Fruit fly (Drosophila melanogaster) whole organism, pupa: ENCODE measurements around the gene CG4570.

Experiments used
- CG10348 ChIP-seq: fragments of 200-800 bp; sonication (Bioruptor generic); IDR thresholded peaks from 2 replicates; pipeline ENCODE4 v1.3.6; 2022; ENCODE audit warnings: missing biosample characterization, missing genetic modification characterization
- CG12605 ChIP-seq: fragments of 200-800 bp; sonication (Bioruptor generic); IDR thresholded peaks from 2 replicates; pipeline ENCODE4 v1.3.6; 2022; ENCODE audit warnings: missing biosample characterization, missing genetic modification characterization
- CG13204 ChIP-seq: fragments of 200-800 bp; sonication (Bioruptor generic); optimal IDR thresholded peaks from 2 replicates; lab custom pipeline; 2018; ENCODE audit warnings: missing biosample characterization, mild to moderate bottlenecking, missing genetic modification characterization, moderate library complexity
- CG14655 ChIP-seq: fragments of 200-800 bp; sonication (Bioruptor generic); optimal IDR thresholded peaks from 3 replicates; lab custom pipeline; 2017; ENCODE audit warnings: mild to moderate bottlenecking, missing biosample characterization, missing genetic modification reagents, missing genetic modification characterization
- CG15710 ChIP-seq: fragments of 200-800 bp; sonication (Bioruptor generic); optimal IDR thresholded peaks from 2 replicates; lab custom pipeline; 2018; ENCODE audit warnings: missing biosample characterization, mild to moderate bottlenecking, missing genetic modification characterization, moderate library complexity
- CG17806 ChIP-seq: fragments of 200-800 bp; sonication (Bioruptor generic); optimal IDR thresholded peaks from 2 replicates; lab custom pipeline; 2018; ENCODE audit warnings: missing biosample characterization, mild to moderate bottlenecking, missing genetic modification characterization, moderate library complexity
- CG32121 ChIP-seq: fragments of 200-800 bp; sonication (Bioruptor generic); IDR thresholded peaks from 2 replicates; pipeline ENCODE4 v1.3.6; 2022; ENCODE audit warnings: missing biosample characterization, missing genetic modification characterization
- CG34367 ChIP-seq: fragments of 200-800 bp; sonication (Bioruptor generic); optimal IDR thresholded peaks from 2 replicates; lab custom pipeline; 2018; ENCODE audit warnings: missing biosample characterization, mild to moderate bottlenecking, missing genetic modification characterization
- CG4496 ChIP-seq: fragments of 200-800 bp; sonication (Bioruptor generic); IDR thresholded peaks from 3 replicates; pipeline ENCODE4 v1.3.6; 2022; ENCODE audit warnings: missing biosample characterization, missing genetic modification characterization
- CG8159 ChIP-seq: fragments of 200-800 bp; sonication (Bioruptor generic); optimal IDR thresholded peaks from 3 replicates; lab custom pipeline; 2018; ENCODE audit warnings: missing biosample characterization, mild to moderate bottlenecking, missing genetic modification characterization, moderate library complexity
- CG8301 ChIP-seq: fragments of 200-800 bp; sonication (Bioruptor generic); optimal IDR thresholded peaks from 2 replicates; lab custom pipeline; 2018; ENCODE audit warnings: missing biosample characterization, mild to moderate bottlenecking, missing genetic modification characterization
- CG9948 ChIP-seq: fragments of 200-800 bp; sonication (Bioruptor generic); optimal IDR thresholded peaks from 2 replicates; lab custom pipeline; 2018; ENCODE audit warnings: missing biosample characterization, mild to moderate bottlenecking, missing genetic modification characterization, moderate library complexity
- D1 ChIP-seq: fragments of 200-800 bp; sonication (Bioruptor generic); optimal IDR thresholded peaks from 2 replicates; lab custom pipeline; 2018; ENCODE audit warnings: missing biosample characterization, mild to moderate bottlenecking, missing genetic modification characterization, moderate library complexity
- EcR ChIP-seq: fragments of 200-800 bp; sonication (Bioruptor generic); optimal IDR thresholded peaks from 3 replicates; lab custom pipeline; 2019; ENCODE audit warnings: missing biosample characterization, missing genetic modification characterization, mild to moderate bottlenecking, moderate library complexity, missing genetic modification reagents
- Ets98B ChIP-seq: fragments of 200-800 bp; sonication (Bioruptor generic); IDR thresholded peaks from 2 replicates; pipeline ENCODE4 v1.3.6; 2022; ENCODE audit warnings: missing biosample characterization, missing genetic modification characterization
- Pif1A ChIP-seq: fragments of 200-800 bp; sonication (Bioruptor generic); optimal IDR thresholded peaks from 3 replicates; lab custom pipeline; 2016; ENCODE audit warnings: missing biosample characterization, missing genetic modification characterization
- Pif1B ChIP-seq: fragments of 200-800 bp; sonication (Bioruptor generic); optimal IDR thresholded peaks from 3 replicates; lab custom pipeline; 2016; ENCODE audit warnings: missing biosample characterization, missing genetic modification characterization
- Snoo ChIP-seq: fragments of 200-800 bp; sonication (Bioruptor generic); optimal IDR thresholded peaks from 3 replicates; lab custom pipeline; 2017; ENCODE audit warnings: missing biosample characterization, mild to moderate bottlenecking, missing genetic modification characterization, inconsistent platforms
- fd96Ca ChIP-seq: fragments of 200-800 bp; sonication (Bioruptor generic); IDR thresholded peaks from 3 replicates; pipeline ENCODE4 v1.3.6; 2022; ENCODE audit warnings: missing biosample characterization, missing genetic modification characterization
- gl ChIP-seq: fragments of 200-800 bp; sonication (Bioruptor generic); optimal IDR thresholded peaks from 2 replicates; lab custom pipeline; 2018; ENCODE audit warnings: missing biosample characterization, mild to moderate bottlenecking, missing genetic modification characterization
- rn ChIP-seq: fragments of 200-800 bp; sonication (Bioruptor generic); IDR thresholded peaks from 2 replicates; pipeline ENCODE4 v1.3.6; 2022; ENCODE audit warnings: missing biosample characterization, missing genetic modification characterization

Gene CG4570

DNA sequence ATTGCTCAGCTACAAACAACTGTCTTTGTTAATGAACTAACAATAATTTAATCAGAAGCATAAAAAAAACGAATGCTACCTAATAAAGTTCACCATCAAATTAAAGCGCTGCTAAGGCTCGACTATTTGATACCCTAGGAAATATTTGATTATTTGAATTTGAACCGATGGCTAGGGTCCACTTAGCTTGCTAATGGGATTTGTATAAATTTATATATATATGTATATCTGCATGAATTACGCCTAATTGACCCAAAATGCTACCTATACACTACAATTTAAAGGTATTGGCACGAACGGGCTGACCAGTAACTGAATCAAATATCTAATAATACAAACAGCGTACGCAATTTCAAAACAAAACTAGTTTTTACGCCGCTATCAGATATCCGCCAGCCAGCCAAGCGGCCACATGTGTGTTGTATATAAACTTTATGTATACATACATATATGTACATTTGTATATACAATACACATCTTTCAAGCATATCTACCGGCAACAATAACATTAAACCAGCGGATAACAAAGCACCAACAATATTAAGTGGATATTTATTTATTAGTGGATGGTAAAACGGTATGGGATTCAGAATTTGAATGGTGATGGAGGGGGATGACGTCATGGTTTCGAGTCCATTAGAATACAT, 27.5 kb downstream of the CG4570 start:
- 0 out of 2 replicates have a peak, but pooled peaks have one; percentile 19 for TF ChIP-seq CG12605
- no peak for TF ChIP-seq CG8159
- peak; percentile 59 for TF ChIP-seq CG32121
- peak; percentile 27; the same call in 1 of the 3 replicates for TF ChIP-seq fd96Ca (GFP tag; lab: Robert Waterston, UW)
- TF ChIP-seq CG4496 (GFP tag; lab: Robert Waterston, UW), result peak; percentile 68
- peak; percentile 38; the same call in 1 of the 2 replicates for TF ChIP-seq Ets98B
- no peak for TF ChIP-seq CG34367 (tag; lab: Kevin White, UChicago)

DNA sequence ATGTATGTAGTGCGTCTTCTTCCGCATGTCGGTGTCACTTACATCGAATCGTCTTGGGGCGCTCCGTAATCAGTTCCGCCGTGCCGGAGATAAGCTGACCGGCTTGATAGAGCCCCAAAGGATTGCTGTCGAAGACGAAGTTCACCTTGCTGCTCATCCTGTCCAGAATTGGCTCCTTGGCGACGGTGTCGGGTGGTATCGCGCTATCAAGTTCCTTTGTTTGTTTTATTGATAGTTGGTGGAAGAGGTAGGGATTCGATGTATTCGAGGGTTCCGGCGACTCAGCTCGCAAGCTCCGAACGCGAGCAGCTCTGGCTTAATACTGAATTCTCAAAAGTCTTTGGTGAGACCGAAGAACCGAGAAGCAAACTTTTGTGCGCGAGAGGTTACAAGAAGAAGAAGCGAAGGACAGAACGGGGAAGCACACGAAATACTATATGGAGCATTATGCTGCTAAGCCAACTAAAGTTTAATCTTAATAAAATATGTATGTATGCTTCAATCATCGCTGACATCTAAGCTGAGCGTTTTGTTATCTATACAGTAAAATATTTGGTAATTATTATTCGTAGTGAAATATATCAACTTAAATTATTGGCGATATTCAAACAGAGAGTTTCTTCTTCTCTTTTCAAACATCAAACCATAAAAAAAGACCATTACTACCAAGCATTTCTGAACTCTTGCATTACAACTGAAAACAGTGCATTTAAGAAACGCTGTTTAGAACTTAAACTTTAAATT, 28.2 kb downstream of the CG4570 start, which contains the start of gene CG14696:
Gene CG14696 (minus strand): TSS at position 324 of the 744 bp plus-strand sequence.
- TF ChIP-seq CG8159 (no peak), CG9948 (tag; lab: Kevin White, UChicago) (no peak), gl (tag; lab: Kevin White, UChicago) (no peak), CG15710 (no peak), CG10348 (no peak), CG4496 (GFP tag; lab: Robert Waterston, UW) (no peak), Snoo (tag; lab: Kevin White, UChicago) (no peak), D1 (tag; lab: Kevin White, UChicago) (no peak), EcR (no peak), CG8301 (tag; lab: Kevin White, UChicago) (no peak), CG34367 (tag; lab: Kevin White, UChicago) (no peak), CG17806 (no peak), rn (GFP tag; lab: Robert Waterston, UW) (no peak), Pif1B (GFP tag; lab: Kevin White, UChicago) (no peak), fd96Ca (GFP tag; lab: Robert Waterston, UW) (no peak)

DNA sequence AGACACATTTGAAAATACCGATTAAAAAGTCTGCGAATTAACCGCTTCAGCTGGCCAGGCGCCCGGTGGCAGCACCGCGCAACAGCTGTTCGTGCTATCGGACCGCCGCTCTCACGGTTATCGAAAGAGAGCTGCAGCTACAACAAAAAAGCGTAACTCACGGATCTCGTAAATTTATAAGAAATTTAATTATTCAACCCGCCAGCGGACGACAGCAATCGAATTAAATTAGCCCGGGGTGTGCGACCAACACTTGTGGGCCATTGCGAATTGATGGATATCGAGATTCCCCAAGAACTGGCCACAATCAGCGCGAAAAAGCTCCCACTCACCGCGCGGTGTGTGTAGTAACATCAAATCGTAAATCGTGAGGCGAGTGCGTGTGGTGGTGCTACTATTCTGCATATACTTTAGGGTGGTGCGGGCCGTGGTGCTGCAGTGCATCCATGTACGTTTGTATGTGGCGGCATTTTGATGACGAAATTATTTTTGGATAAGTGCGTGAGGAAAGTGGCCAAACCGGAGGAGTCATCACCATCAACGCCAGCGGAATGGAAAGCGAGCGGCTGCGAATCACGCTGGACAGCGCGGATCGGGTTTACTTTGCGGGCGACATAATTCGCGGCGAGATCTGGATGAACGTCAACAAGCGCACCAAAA, 28.9 kb downstream of the CG4570 start, which contains the start of gene Leash:
Gene Leash (plus strand): TSS at position 119 of the 660 bp plus-strand sequence.
- TF ChIP-seq CG13204 (GFP tag; lab: Kevin White, UChicago), result peak; percentile 36
- 0 out of 3 replicates have a peak, but pooled peaks have one; percentile 37 for TF ChIP-seq fd96Ca (GFP tag; lab: Robert Waterston, UW)
- TF ChIP-seq CG4496 (GFP tag; lab: Robert Waterston, UW), result peak; percentile 6; the same call in 1 of the 3 replicates
- TF ChIP-seq CG32121, result peak; percentile 29; the same call in 1 of the 2 replicates
- peak; percentile 75 for TF ChIP-seq CG8159
- no peak for TF ChIP-seq Pif1A (GFP tag; lab: Kevin White, UChicago)
- no peak for TF ChIP-seq CG14655 (GFP tag; lab: Kevin White, UChicago)

DNA sequence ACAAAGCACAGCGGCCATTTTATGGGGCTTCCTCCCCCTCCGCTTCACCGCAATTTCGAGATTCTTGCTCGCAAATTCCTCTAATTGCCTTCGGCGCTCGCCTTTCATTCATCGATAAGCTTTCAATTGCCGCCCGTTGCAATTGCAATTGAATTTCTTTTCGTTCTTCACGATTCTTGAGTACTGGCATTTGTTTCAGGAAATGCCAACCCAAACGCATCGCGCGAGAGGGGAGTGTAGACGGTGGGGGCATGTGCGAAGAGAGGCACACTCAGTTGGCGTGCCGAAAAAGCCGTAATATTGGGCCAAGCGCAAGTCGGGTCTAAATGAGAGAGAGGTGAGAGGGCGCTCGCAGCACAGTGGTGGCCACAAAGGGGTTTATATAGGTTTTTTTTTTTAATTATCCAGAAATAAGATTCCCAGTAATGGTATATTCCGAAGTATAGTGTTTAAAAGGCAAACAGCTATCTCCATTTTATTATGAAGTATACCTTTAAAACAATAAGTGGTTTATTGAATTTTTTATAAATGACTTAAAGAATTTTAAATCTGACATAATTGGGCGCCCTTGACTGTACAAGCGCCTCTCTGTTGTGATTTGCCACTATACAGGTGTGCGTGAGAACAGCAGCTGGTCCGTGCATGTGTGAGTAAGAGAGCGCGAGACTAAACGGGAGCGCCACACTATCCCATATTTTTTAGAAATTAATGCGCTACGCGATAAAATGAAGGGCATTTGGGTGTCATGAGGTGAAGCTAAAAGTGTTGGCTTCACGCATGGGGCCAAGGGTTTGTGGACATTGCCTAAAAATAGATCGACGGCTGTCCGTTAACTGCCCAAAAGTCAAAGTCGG, 30.1 kb downstream of the CG4570 start:
- TF ChIP-seq Pif1B (GFP tag; lab: Kevin White, UChicago) (peak; percentile 86), CG4496 (GFP tag; lab: Robert Waterston, UW) (peak; percentile 93), Snoo (tag; lab: Kevin White, UChicago) (peak; percentile 87), CG12605 (peak; percentile 81), CG8159 (peak; percentile 89), Ets98B (peak; percentile 86), CG9948 (tag; lab: Kevin White, UChicago) (peak; percentile 83), rn (GFP tag; lab: Robert Waterston, UW) (peak; percentile 38), CG32121 (peak; percentile 93), CG10348 (peak; percentile 69; the same call in 1 of the 2 replicates), CG15710 (peak; percentile 89), CG8301 (tag; lab: Kevin White, UChicago) (peak; percentile 89), gl (tag; lab: Kevin White, UChicago) (peak; percentile 41), CG17806 (peak; percentile 86), fd96Ca (GFP tag; lab: Robert Waterston, UW) (peak; percentile 78), CG34367 (tag; lab: Kevin White, UChicago) (peak; percentile 80), CG14655 (GFP tag; lab: Kevin White, UChicago) (peak; percentile 90), EcR (peak; percentile 24), D1 (tag; lab: Kevin White, UChicago) (peak; percentile 66), Pif1A (GFP tag; lab: Kevin White, UChicago) (peak; percentile 91), CG13204 (GFP tag; lab: Kevin White, UChicago) (peak; percentile 64)

DNA sequence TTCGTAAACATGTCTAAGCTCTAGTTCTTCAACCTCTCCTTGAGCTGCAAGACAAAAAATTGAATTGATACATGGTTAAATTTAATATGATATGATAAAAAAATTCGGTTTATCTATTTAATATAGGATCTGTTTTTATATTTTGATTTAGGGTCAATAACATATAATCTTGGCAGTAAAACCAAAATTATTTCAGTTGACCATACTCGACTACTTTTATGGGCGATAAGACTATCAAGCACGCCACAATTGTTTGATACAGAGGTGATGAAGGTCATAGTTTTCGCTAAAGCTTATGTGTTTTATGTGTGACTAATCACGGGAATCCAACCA, 31.7 kb downstream of the CG4570 start:
- TF ChIP-seq fd96Ca (GFP tag; lab: Robert Waterston, UW) (no peak), CG9948 (tag; lab: Kevin White, UChicago) (no peak), Ets98B (no peak), Snoo (tag; lab: Kevin White, UChicago) (no peak), CG14655 (GFP tag; lab: Kevin White, UChicago) (no peak), D1 (tag; lab: Kevin White, UChicago) (no peak), Pif1B (GFP tag; lab: Kevin White, UChicago) (no peak), rn (GFP tag; lab: Robert Waterston, UW) (no peak), CG8159 (no peak), CG34367 (tag; lab: Kevin White, UChicago) (no peak), Pif1A (GFP tag; lab: Kevin White, UChicago) (no peak), CG17806 (no peak), gl (tag; lab: Kevin White, UChicago) (no peak)
- TF ChIP-seq, all 21 proteins: peak for 0
